Worm (Caenorhabditis elegans) whole organism, L4/young adult: ENCODE data around the gene exc-14.
A peak's percentile ranks its signal among the peaks of the same experiment; 100 is the strongest.

Experiments used
- W03F9.2 ChIP-seq: fragments of 150-350 bp; optimal IDR thresholded peaks from 2 replicates; lab custom pipeline; 2014; ENCODE audit warnings: missing biosample characterization, missing genetic modification characterization
- dao-5 ChIP-seq: sonication (generic microtip); optimal IDR thresholded peaks from 2 replicates; lab custom pipeline; 2016; ENCODE audit warnings: missing genotype, missing genetic modification characterization, moderate library complexity, missing compliant biosample characterization
- him-1 ChIP-seq: sonication (generic microtip); optimal IDR thresholded peaks from 2 replicates; lab custom pipeline; 2016; ENCODE audit warnings: missing genotype, missing genetic modification reagents, missing genetic modification characterization, missing compliant biosample characterization

ce11 chrV:5049333-5049942, 3.4 kb upstream of the exc-14 start, which contains the start of the genes pqn-51 and K11D12.14:
- TF ChIP-seq W03F9.2 (tag; lab: Kevin White, UChicago), result peak; percentile 0
- TF ChIP-seq dao-5 (tag; lab: Kevin White, UChicago), result no peak
- TF ChIP-seq him-1 (tag; lab: Kevin White, UChicago), result peak; percentile 80
